Worm (Caenorhabditis elegans) whole organism, early embryonic: Measurements from ENCODE around the gene fbxa-210.

Experiments
- B0310.2 ChIP-seq: sonication (generic microtip); optimal IDR thresholded peaks from 2 replicates; lab custom pipeline; 2016; ENCODE audit warnings: mild to moderate bottlenecking, missing genetic modification characterization, missing compliant biosample characterization
- aly-1 ChIP-seq: sonication (generic microtip); optimal IDR thresholded peaks from 2 replicates; lab custom pipeline; 2016; ENCODE audit warnings: missing genetic modification characterization, missing compliant biosample characterization
- ama-1 ChIP-seq: fragments of 150-350 bp; optimal IDR thresholded peaks from 2 replicates; lab custom pipeline; 2014
- ceh-13 ChIP-seq: fragments of 200-800 bp; sonication (Bioruptor generic); optimal IDR thresholded peaks from 2 replicates; lab custom pipeline; 2018; ENCODE audit warnings: mild to moderate bottlenecking, missing genetic modification characterization, missing compliant biosample characterization
- flt-1 ChIP-seq: fragments of 200-800 bp; sonication (Bioruptor generic); IDR thresholded peaks from 2 replicates; pipeline ENCODE4 v1.3.6; 2022; ENCODE audit warnings: missing genetic modification characterization, missing compliant biosample characterization
- hmg-4 ChIP-seq: fragments of 200-800 bp; sonication (Bioruptor generic); optimal IDR thresholded peaks from 2 replicates; lab custom pipeline; 2018; ENCODE audit warnings: mild to moderate bottlenecking, missing genetic modification characterization, missing compliant biosample characterization
- hnd-1 ChIP-seq: sonication (generic microtip); optimal IDR thresholded peaks from 2 replicates; lab custom pipeline; 2016; ENCODE audit warnings: missing genetic modification characterization, missing compliant biosample characterization
- pes-1 ChIP-seq: fragments of 200-800 bp; sonication (Bioruptor generic); IDR thresholded peaks from 2 replicates; pipeline ENCODE4 v1.3.6; 2022; ENCODE audit warnings: missing genetic modification reagents, missing genetic modification characterization, missing compliant biosample characterization
- scrt-1 ChIP-seq: fragments of 200-800 bp; sonication (Bioruptor generic); IDR thresholded peaks from 2 replicates; pipeline ENCODE4 v1.3.6; 2022; ENCODE audit warnings: missing genetic modification characterization, missing compliant biosample characterization
- sea-1 ChIP-seq: fragments of 200-800 bp; sonication (Bioruptor generic); conservative IDR thresholded peaks from 2 replicates; pipeline ENCODE4 v1.3.6; 2022; ENCODE audit warnings: missing genetic modification characterization, missing compliant biosample characterization

DNA sequence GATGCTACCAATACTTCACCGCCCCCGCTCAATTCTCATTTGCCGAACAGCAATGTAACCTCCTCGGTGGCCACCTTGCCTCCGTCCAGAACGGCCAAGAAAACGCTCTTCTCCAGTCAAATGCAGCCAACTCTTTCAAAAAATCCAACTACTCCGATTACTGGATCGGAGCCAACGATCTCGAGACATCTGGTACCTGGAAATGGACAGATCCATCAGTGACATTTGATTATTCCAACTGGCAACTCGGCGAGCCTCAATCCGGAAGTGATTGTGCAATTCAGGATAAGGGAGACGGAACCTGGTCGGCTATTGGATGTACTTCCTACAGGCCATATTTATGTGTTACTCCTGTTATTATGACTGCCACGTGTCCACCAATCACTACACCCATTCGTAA lies 33.0 kb downstream of the fbxa-210 start:
- no peak for TF ChIP-seq ama-1
- no peak for TF ChIP-seq B0310.2
- TF ChIP-seq hmg-4 (GFP tag; lab: Kevin White, UChicago): no peak
- TF ChIP-seq hnd-1 (tag; lab: Kevin White, UChicago): no peak
- TF ChIP-seq ceh-13: no peak
- no peak for TF ChIP-seq flt-1 (GFP tag; lab: Robert Waterston, UW)
- TF ChIP-seq sea-1: no peak
- no peak for TF ChIP-seq pes-1 (GFP tag; lab: Robert Waterston, UW)
- TF ChIP-seq scrt-1 (GFP tag; lab: Robert Waterston, UW): no peak
- no peak for TF ChIP-seq aly-1 (tag; lab: Kevin White, UChicago)
